Worm (Caenorhabditis elegans) whole organism, early embryonic: ENCODE results near the gene btb-2.
A peak's percentile ranks its signal among the peaks of the same experiment; 100 is the strongest.

Experiments
- B0310.2 ChIP-seq: sonication (generic microtip); optimal IDR thresholded peaks from 2 replicates; lab custom pipeline; 2016; ENCODE audit warnings: mild to moderate bottlenecking, missing genetic modification characterization, missing compliant biosample characterization
- F13C5.2 ChIP-seq: sonication (generic microtip); optimal IDR thresholded peaks from 2 replicates; lab custom pipeline; 2017; ENCODE audit warnings: mild to moderate bottlenecking, missing genetic modification characterization, inconsistent platforms, missing compliant biosample characterization
- aly-1 ChIP-seq: sonication (generic microtip); optimal IDR thresholded peaks from 2 replicates; lab custom pipeline; 2016; ENCODE audit warnings: missing genetic modification characterization, missing compliant biosample characterization
- ama-1 ChIP-seq: fragments of 150-350 bp; optimal IDR thresholded peaks from 2 replicates; lab custom pipeline; 2014
- ceh-13 ChIP-seq: fragments of 200-800 bp; sonication (Bioruptor generic); optimal IDR thresholded peaks from 2 replicates; lab custom pipeline; 2018; ENCODE audit warnings: mild to moderate bottlenecking, missing genetic modification characterization, missing compliant biosample characterization
- ceh-36 ChIP-seq: sonication (generic microtip); optimal IDR thresholded peaks from 2 replicates; lab custom pipeline; 2016; ENCODE audit warnings: missing genetic modification characterization, inconsistent platforms, missing compliant biosample characterization
- ets-7 ChIP-seq: sonication (generic microtip); optimal IDR thresholded peaks from 2 replicates; lab custom pipeline; 2016; ENCODE audit warnings: missing genotype, missing genetic modification characterization, missing compliant biosample characterization
- flt-1 ChIP-seq: fragments of 200-800 bp; sonication (Bioruptor generic); IDR thresholded peaks from 2 replicates; pipeline ENCODE4 v1.3.6; 2022; ENCODE audit warnings: missing genetic modification characterization, missing compliant biosample characterization
- hmbx-1 ChIP-seq: sonication (generic microtip); optimal IDR thresholded peaks from 2 replicates; lab custom pipeline; 2016; ENCODE audit warnings: mild to moderate bottlenecking, missing genetic modification characterization, missing compliant biosample characterization
- hmg-4 ChIP-seq: fragments of 200-800 bp; sonication (Bioruptor generic); optimal IDR thresholded peaks from 2 replicates; lab custom pipeline; 2018; ENCODE audit warnings: mild to moderate bottlenecking, missing genetic modification characterization, missing compliant biosample characterization
- hnd-1 ChIP-seq: sonication (generic microtip); optimal IDR thresholded peaks from 2 replicates; lab custom pipeline; 2016; ENCODE audit warnings: missing genetic modification characterization, missing compliant biosample characterization
- pes-1 ChIP-seq: fragments of 200-800 bp; sonication (Bioruptor generic); IDR thresholded peaks from 2 replicates; pipeline ENCODE4 v1.3.6; 2022; ENCODE audit warnings: missing genetic modification reagents, missing genetic modification characterization, missing compliant biosample characterization
- scrt-1 ChIP-seq: fragments of 200-800 bp; sonication (Bioruptor generic); IDR thresholded peaks from 2 replicates; pipeline ENCODE4 v1.3.6; 2022; ENCODE audit warnings: missing genetic modification characterization, missing compliant biosample characterization
- sea-1 ChIP-seq: fragments of 200-800 bp; sonication (Bioruptor generic); conservative IDR thresholded peaks from 2 replicates; pipeline ENCODE4 v1.3.6; 2022; ENCODE audit warnings: missing genetic modification characterization, missing compliant biosample characterization
- tbx-11 ChIP-seq: fragments of 200-800 bp; sonication (Bioruptor generic); IDR thresholded peaks from 2 replicates; pipeline ENCODE4 v1.3.6; 2022; ENCODE audit warnings: missing genetic modification characterization, missing compliant biosample characterization
- tbx-37 ChIP-seq: fragments of 200-800 bp; sonication (Bioruptor generic); conservative IDR thresholded peaks from 2 replicates; pipeline ENCODE4 v1.3.6; 2022; ENCODE audit warnings: missing genetic modification reagents, missing genetic modification characterization, missing compliant biosample characterization
- tra-4 ChIP-seq: sonication (generic microtip); optimal IDR thresholded peaks from 2 replicates; lab custom pipeline; 2017; ENCODE audit warnings: missing genetic modification characterization, missing compliant biosample characterization

btb-2 gene

DNA sequence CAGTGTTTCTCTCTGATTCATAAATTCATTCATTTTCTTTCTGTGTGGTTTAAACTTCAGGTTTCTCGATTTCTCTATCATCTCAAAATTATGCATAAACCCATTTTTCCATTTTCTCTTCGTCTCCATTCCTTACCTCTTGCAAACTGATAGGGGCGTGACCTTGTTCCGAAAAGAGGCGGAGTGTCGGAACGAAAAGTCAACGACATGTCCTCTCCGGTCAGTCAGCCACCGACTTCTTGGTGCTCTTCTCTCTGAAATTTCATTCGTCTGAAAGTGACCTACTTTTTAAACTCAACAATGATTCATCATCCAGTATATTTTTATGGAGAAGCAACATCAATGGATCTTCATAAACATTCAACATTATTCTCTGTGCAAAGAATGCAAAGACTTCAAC lies 20.9 kb upstream of the btb-2 start, which contains the start of gene F58F12.12:
Gene F58F12.12, plus strand, starts transcription at position 301 of the 400 bp plus-strand sequence.
- TF ChIP-seq aly-1 (tag; lab: Kevin White, UChicago) (no peak), tbx-11 (no peak), ets-7 (no peak)

ce11 chrII:6383183-6383695 lies 18.5 kb upstream of the btb-2 start, which contains the start of gene F58F12.1:
TSS of gene F58F12.1 (plus strand) at chrII:6383645.
- TF ChIP-seq F13C5.2 (tag; lab: Kevin White, UChicago) = peak; percentile 52
- peak; percentile 38; the same call in 1 of the 2 replicates for TF ChIP-seq tbx-37 (GFP tag; lab: Robert Waterston, UW)
- TF ChIP-seq hnd-1 (tag; lab: Kevin White, UChicago) = no peak
- no peak for TF ChIP-seq flt-1
- no peak for TF ChIP-seq scrt-1

DNA sequence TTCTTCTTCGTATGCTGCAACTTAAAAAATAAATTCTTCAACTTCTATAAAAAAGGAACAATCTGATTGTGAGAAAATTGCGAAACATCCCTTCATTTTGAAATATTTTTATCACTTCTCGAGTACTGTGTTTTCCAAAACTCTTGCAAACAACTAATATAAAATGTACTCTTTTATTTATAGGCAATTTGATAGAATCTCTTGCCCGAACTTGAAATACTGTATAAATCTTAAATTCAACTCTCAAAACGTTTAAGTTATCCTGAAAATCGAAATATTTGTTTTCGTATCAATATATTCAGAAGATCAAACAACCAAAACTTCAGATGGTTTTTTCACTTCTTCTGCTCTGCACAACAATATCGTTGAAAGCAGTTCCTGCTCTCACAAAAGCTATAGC lies 15.3 kb upstream of the btb-2 start, which contains the start of gene F58F12.4:
Gene F58F12.4, plus strand, starts transcription at position 301 of the 400 bp plus-strand sequence.
- TF ChIP-seq ets-7 (no peak), ceh-13 (GFP tag; lab: Kevin White, UChicago) (no peak), ama-1 (lab: Kevin White, UChicago) (no peak), scrt-1 (no peak), tbx-11 (no peak), hnd-1 (tag; lab: Kevin White, UChicago) (no peak), hmg-4 (GFP tag; lab: Kevin White, UChicago) (no peak)

- no peak for TF ChIP-seq tbx-37 (GFP tag; lab: Robert Waterston, UW)
- TF ChIP-seq ets-7 = no peak
- TF ChIP-seq flt-1 = no peak
- no peak for TF ChIP-seq ceh-36
- no peak for TF ChIP-seq sea-1
- TF ChIP-seq tra-4 (tag; lab: Kevin White, UChicago) = no peak
- TF ChIP-seq tbx-11 = no peak
- TF ChIP-seq ceh-13 (GFP tag; lab: Kevin White, UChicago) = no peak
- no peak for TF ChIP-seq B0310.2
- no peak for TF ChIP-seq F13C5.2 (tag; lab: Kevin White, UChicago)
- TF ChIP-seq hmg-4 (GFP tag; lab: Kevin White, UChicago) = no peak
- TF ChIP-seq hnd-1 (tag; lab: Kevin White, UChicago) = no peak
- TF ChIP-seq scrt-1 = no peak
- no peak for TF ChIP-seq hmbx-1 (tag; lab: Kevin White, UChicago)
- no peak for TF ChIP-seq pes-1 (GFP tag; lab: Robert Waterston, UW)
- TF ChIP-seq ama-1 (lab: Kevin White, UChicago) = no peak
- TF ChIP-seq aly-1 (tag; lab: Kevin White, UChicago) = no peak
Observed at ce11 chrII:6387937-6388336, 13.8 kb upstream of the btb-2 start, which contains the start of gene F58F12.2. TSS of gene F58F12.2 (minus strand) at chrII:6388037.

ce11 chrII:6391195-6391594 lies 10.6 kb upstream of the btb-2 start, which contains the start of gene F58F12.3:
TSS of gene F58F12.3 (minus strand) at chrII:6391295.
- TF ChIP-seq B0310.2 (no peak), flt-1 (no peak), ets-7 (no peak), hmbx-1 (tag; lab: Kevin White, UChicago) (no peak), ceh-13 (GFP tag; lab: Kevin White, UChicago) (no peak), aly-1 (tag; lab: Kevin White, UChicago) (no peak), tbx-11 (no peak), hmg-4 (GFP tag; lab: Kevin White, UChicago) (no peak), pes-1 (GFP tag; lab: Robert Waterston, UW) (no peak), sea-1 (no peak), hnd-1 (tag; lab: Kevin White, UChicago) (no peak), tbx-37 (GFP tag; lab: Robert Waterston, UW) (no peak), tra-4 (tag; lab: Kevin White, UChicago) (no peak)

DNA sequence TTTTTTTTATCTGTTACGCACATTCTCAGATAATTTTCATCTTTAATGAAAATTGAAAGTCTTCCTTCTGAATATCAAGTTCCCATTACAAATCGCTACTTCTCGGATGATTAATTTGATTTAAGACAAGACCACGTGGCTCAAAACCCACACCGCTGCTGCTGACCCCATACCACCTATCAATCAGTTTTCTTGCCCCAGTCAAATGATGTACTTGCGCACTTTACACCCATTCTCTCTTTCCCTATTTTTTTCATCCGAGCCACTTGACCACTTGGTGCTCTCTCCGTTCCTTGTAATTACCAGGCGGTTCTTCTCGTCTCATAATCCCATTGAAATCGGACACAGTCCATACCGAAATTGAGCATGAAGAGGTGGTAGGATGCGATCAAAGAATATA lies 7.7 kb upstream of the btb-2 start:
- TF ChIP-seq aly-1 (tag; lab: Kevin White, UChicago) (no peak), ceh-13 (GFP tag; lab: Kevin White, UChicago) (no peak), hmbx-1 (tag; lab: Kevin White, UChicago) (no peak), sea-1 (no peak), hmg-4 (GFP tag; lab: Kevin White, UChicago) (no peak), flt-1 (no peak), ama-1 (lab: Kevin White, UChicago) (no peak), ets-7 (no peak), pes-1 (GFP tag; lab: Robert Waterston, UW) (no peak), B0310.2 (no peak), ceh-36 (no peak), tbx-11 (no peak), tra-4 (tag; lab: Kevin White, UChicago) (no peak)

- TF ChIP-seq ama-1 (lab: Kevin White, UChicago) (no peak), aly-1 (tag; lab: Kevin White, UChicago) (no peak), hmbx-1 (tag; lab: Kevin White, UChicago) (no peak), scrt-1 (no peak), ceh-13 (GFP tag; lab: Kevin White, UChicago) (no peak), F13C5.2 (tag; lab: Kevin White, UChicago) (no peak), B0310.2 (no peak), hmg-4 (GFP tag; lab: Kevin White, UChicago) (no peak)
Observed at ce11 chrII:6398406-6398805, 3.3 kb upstream of the btb-2 start, which contains the start of gene zig-10. TSS of gene zig-10 (plus strand) at chrII:6398706.

DNA sequence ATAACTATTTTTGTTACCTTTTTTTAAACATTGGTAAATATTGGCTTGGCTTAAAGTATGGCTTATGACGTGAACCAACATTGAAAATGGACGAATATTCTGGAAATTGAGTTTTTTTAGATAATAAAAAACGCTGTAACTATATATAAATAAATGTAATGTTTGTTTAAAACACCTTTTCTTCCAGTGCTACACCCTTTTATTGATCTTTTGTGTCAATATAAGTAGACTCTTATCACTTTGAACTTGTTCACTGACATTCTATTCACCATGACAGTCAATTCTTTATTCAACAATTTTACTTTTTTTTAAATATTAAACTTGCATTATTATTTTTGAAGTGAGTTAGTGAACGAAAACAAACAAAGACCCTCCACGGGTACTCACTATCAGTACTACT lies 1.5 kb downstream of the btb-2 start, which contains the start of gene T25D10.1:
Gene T25D10.1, plus strand, starts transcription at position 169 of the 400 bp plus-strand sequence.
- TF ChIP-seq B0310.2 = no peak
- TF ChIP-seq tbx-11 = no peak
- TF ChIP-seq scrt-1 = no peak
- TF ChIP-seq ceh-36 = no peak
- no peak for TF ChIP-seq hmg-4 (GFP tag; lab: Kevin White, UChicago)
